Fruit fly (Drosophila melanogaster): ENCODE measurements around the gene CG13284.

CG13284 gene

dm6 chr2L:16837672-16838071, 10.8 kb downstream of the CG13284 start, which contains the start of the genes SclA and SclB:
Gene SclA, plus strand, starts transcription at chr2L:16837972.
Gene SclB, plus strand, starts transcription at chr2L:16837972.
- TF ChIP-seq CG17801 (GFP tag; optimal IDR thresholded peaks at IDR 0.05; ENCODE audit: partially characterized antibody): no peak

- TF ChIP-seq CG17801 (GFP tag; optimal IDR thresholded peaks at IDR 0.05; ENCODE audit: partially characterized antibody): no peak
These were observed 11.4 kb downstream of the CG13284 start, which contains the start of gene Nepl9 for dm6 chr2L:16837158-16837557. Gene Nepl9, minus strand, starts transcription at chr2L:16837258.

- TF ChIP-seq CG17801 (GFP tag; optimal IDR thresholded peaks at IDR 0.05; ENCODE audit: partially characterized antibody): no peak
These were observed 14.1 kb downstream of the CG13284 start, which contains the start of gene CG13282 for dm6 chr2L:16834402-16834801. Gene CG13282, minus strand, starts transcription at chr2L:16834502.

dm6 chr2L:16826872-16827506, 21.5 kb downstream of the CG13284 start, which contains the start of gene AspRS-m:
Gene AspRS-m, plus strand, starts transcription at chr2L:16827078.
- TF ChIP-seq CG17801 (GFP tag; optimal IDR thresholded peaks at IDR 0.05; ENCODE audit: partially characterized antibody): peak; percentile 48

- TF ChIP-seq CG17801 (GFP tag; optimal IDR thresholded peaks at IDR 0.05; ENCODE audit: partially characterized antibody): no peak
These were observed 23.6 kb downstream of the CG13284 start, which contains the start of gene Cse1 for dm6 chr2L:16824905-16825333. Gene Cse1, minus strand, starts transcription at chr2L:16825207.

dm6 chr2L:16820993-16821392, 27.5 kb downstream of the CG13284 start, which contains the start of gene CG13280:
Gene CG13280, minus strand, starts transcription at chr2L:16821093.
- no peak for TF ChIP-seq CG17801 (GFP tag; optimal IDR thresholded peaks at IDR 0.05; ENCODE audit: partially characterized antibody)

dm6 chr2L:16819714-16820113, 28.8 kb downstream of the CG13284 start:
- peak; percentile 81 for TF ChIP-seq CG17801 (GFP tag; optimal IDR thresholded peaks at IDR 0.05; ENCODE audit: partially characterized antibody)

- TF ChIP-seq CG17801 (GFP tag; optimal IDR thresholded peaks at IDR 0.05; ENCODE audit: partially characterized antibody): no peak
These were observed 30.1 kb downstream of the CG13284 start for dm6 chr2L:16818335-16818973.

dm6 chr2L:16817421-16818101, 31.0 kb downstream of the CG13284 start:
- TF ChIP-seq CG17801 (GFP tag; optimal IDR thresholded peaks at IDR 0.05; ENCODE audit: partially characterized antibody): no peak

dm6 chr2L:16816750-16817087, 31.8 kb downstream of the CG13284 start:
- TF ChIP-seq CG17801 (GFP tag; optimal IDR thresholded peaks at IDR 0.05; ENCODE audit: partially characterized antibody): no peak

- TF ChIP-seq CG17801 (GFP tag; optimal IDR thresholded peaks at IDR 0.05; ENCODE audit: partially characterized antibody): peak; percentile 32
These were observed 32.3 kb downstream of the CG13284 start, which contains the start of gene mdy for dm6 chr2L:16815989-16816749. Gene mdy, plus strand, starts transcription at chr2L:16816660.

- TF ChIP-seq CG17801 (GFP tag; optimal IDR thresholded peaks at IDR 0.05; ENCODE audit: partially characterized antibody): no peak
These were observed 39.8 kb downstream of the CG13284 start for dm6 chr2L:16808752-16809151.

- no peak for TF ChIP-seq CG17801 (GFP tag; optimal IDR thresholded peaks at IDR 0.05; ENCODE audit: partially characterized antibody)
These were observed 44.1 kb downstream of the CG13284 start, which contains the start of gene CG13272 for dm6 chr2L:16804376-16804934. Gene CG13272, plus strand, starts transcription at chr2L:16804884.

dm6 chr2L:16803638-16804037, 44.9 kb downstream of the CG13284 start:
- TF ChIP-seq CG17801 (GFP tag; optimal IDR thresholded peaks at IDR 0.05; ENCODE audit: partially characterized antibody): no peak
